Worm (Caenorhabditis elegans) whole organism, late embryonic: ENCODE measurements around the gene E02H9.9.
"Not testable (repeated sequence)": the region's sequence is repeated elsewhere in the genome, so short reads cannot be mapped to it uniquely, and the experiment has no call there.

ENCODE experiments used
- C08G9.2 ChIP-seq: sonication (generic microtip); optimal IDR thresholded peaks from 2 replicates; lab custom pipeline; 2016; ENCODE audit warnings: mild to moderate bottlenecking, missing genetic modification characterization, moderate library complexity, missing compliant biosample characterization
- ceh-24 ChIP-seq: sonication (generic microtip); optimal IDR thresholded peaks from 2 replicates; lab custom pipeline; 2016; ENCODE audit warnings: mild to moderate bottlenecking, missing genetic modification characterization, missing compliant biosample characterization
- ceh-30 ChIP-seq: fragments of 150-350 bp; optimal IDR thresholded peaks from 2 replicates; lab custom pipeline; 2014; ENCODE audit warnings: missing biosample characterization, missing genetic modification characterization
- ceh-34 ChIP-seq: sonication (generic microtip); optimal IDR thresholded peaks from 2 replicates; lab custom pipeline; 2016; ENCODE audit warnings: mild to moderate bottlenecking, missing genetic modification characterization, missing compliant biosample characterization
- ceh-45 ChIP-seq: fragments of 200-800 bp; sonication (Bioruptor generic); IDR thresholded peaks from 2 replicates; pipeline ENCODE4 v1.3.6; 2022; ENCODE audit warnings: missing genetic modification reagents, missing genetic modification characterization, missing compliant biosample characterization
- ceh-48 ChIP-seq: sonication (generic microtip); optimal IDR thresholded peaks from 2 replicates; lab custom pipeline; 2016; ENCODE audit warnings: missing genetic modification characterization, inconsistent platforms, missing compliant biosample characterization
- ceh-9 ChIP-seq: sonication (generic microtip); optimal IDR thresholded peaks from 2 replicates; lab custom pipeline; 2016; ENCODE audit warnings: mild to moderate bottlenecking, missing genetic modification characterization, inconsistent platforms, missing compliant biosample characterization
- elt-4 ChIP-seq: sonication (generic microtip); optimal IDR thresholded peaks from 2 replicates; lab custom pipeline; 2016; ENCODE audit warnings: missing genetic modification characterization, missing compliant biosample characterization
- fax-1 ChIP-seq: sonication (generic microtip); optimal IDR thresholded peaks from 2 replicates; lab custom pipeline; 2016; ENCODE audit warnings: missing genotype, missing genetic modification characterization, missing compliant biosample characterization
- fkh-10 ChIP-seq: fragments of 150-350 bp; optimal IDR thresholded peaks from 2 replicates; lab custom pipeline; 2014; ENCODE audit warnings: missing biosample characterization, missing genetic modification reagents, missing genetic modification characterization
- fkh-6 ChIP-seq: sonication (generic microtip); optimal IDR thresholded peaks from 2 replicates; lab custom pipeline; 2016; ENCODE audit warnings: missing genetic modification characterization, missing compliant biosample characterization
- hlh-30 ChIP-seq: sonication (generic microtip); optimal IDR thresholded peaks from 2 replicates; lab custom pipeline; 2017; ENCODE audit warnings: antibody characterized with exemption, missing genetic modification characterization, missing compliant biosample characterization; ENCODE audit not compliant: insufficient read depth
- lin-11 ChIP-seq: fragments of 200-800 bp; sonication (Bioruptor generic); optimal IDR thresholded peaks from 2 replicates; lab custom pipeline; 2018; ENCODE audit warnings: mild to moderate bottlenecking, missing genetic modification characterization, missing compliant biosample characterization
- mec-3 ChIP-seq: sonication (generic microtip); optimal IDR thresholded peaks from 2 replicates; lab custom pipeline; 2016; ENCODE audit warnings: borderline replicate concordance, missing genetic modification characterization, missing compliant biosample characterization
- nfya-1 ChIP-seq: sonication (generic microtip); optimal IDR thresholded peaks from 2 replicates; lab custom pipeline; 2017; ENCODE audit warnings: missing genetic modification characterization, mild to moderate bottlenecking, missing compliant biosample characterization, antibody characterized with exemption, moderate library complexity
- nhr-11 ChIP-seq: fragments of 150-350 bp; optimal IDR thresholded peaks from 2 replicates; lab custom pipeline; 2014; ENCODE audit warnings: missing biosample characterization, missing genetic modification characterization
- nhr-232 ChIP-seq: sonication (generic microtip); optimal IDR thresholded peaks from 2 replicates; lab custom pipeline; 2016; ENCODE audit warnings: missing genetic modification characterization, missing compliant biosample characterization
- npax-4 ChIP-seq: sonication (generic microtip); optimal IDR thresholded peaks from 2 replicates; lab custom pipeline; 2016; ENCODE audit warnings: missing genetic modification characterization, missing compliant biosample characterization
- pat-9 ChIP-seq: fragments of 200-800 bp; sonication (Bioruptor generic); optimal IDR thresholded peaks from 2 replicates; lab custom pipeline; 2018; ENCODE audit warnings: mild to moderate bottlenecking, missing genetic modification characterization, moderate library complexity, missing compliant biosample characterization
- ref-2 ChIP-seq: sonication (generic microtip); optimal IDR thresholded peaks from 2 replicates; lab custom pipeline; 2016; ENCODE audit warnings: missing genetic modification characterization, missing compliant biosample characterization
- sdc-2 ChIP-seq: sonication (generic microtip); optimal IDR thresholded peaks from 2 replicates; lab custom pipeline; 2016; ENCODE audit warnings: missing genotype, missing genetic modification characterization, missing compliant biosample characterization
- sox-2 ChIP-seq: fragments of 200-800 bp; sonication (Bioruptor generic); IDR thresholded peaks from 2 replicates; pipeline ENCODE4 v1.3.6; 2022; ENCODE audit warnings: missing genetic modification reagents, missing genetic modification characterization, missing compliant biosample characterization
- sox-4 ChIP-seq: sonication (generic microtip); optimal IDR thresholded peaks from 2 replicates; lab custom pipeline; 2017; ENCODE audit warnings: mild to moderate bottlenecking, missing genetic modification characterization, inconsistent platforms, missing compliant biosample characterization
- tbx-7 ChIP-seq: sonication (generic microtip); optimal IDR thresholded peaks from 2 replicates; lab custom pipeline; 2016; ENCODE audit warnings: missing genotype, missing genetic modification characterization, missing compliant biosample characterization
- unc-3 ChIP-seq, 2 experiments: fragments of 200-800 bp in 1 of 2; sonication (Bioruptor generic) in 1 of 2; sonication (generic microtip) in 1 of 2; conservative IDR thresholded peaks in 1 of 2; optimal IDR thresholded peaks in 1 of 2; 2 replicates each; pipeline versions ENCODE4 v1.3.6 to Lab custom; 2016 to 2022; ENCODE audit warnings: missing compliant biosample characterization in 2 of 2, missing genetic modification characterization in 2 of 2, missing genetic modification reagents in 1 of 2
- unc-42 ChIP-seq: sonication (generic microtip); optimal IDR thresholded peaks from 2 replicates; lab custom pipeline; 2016; ENCODE audit warnings: missing genotype, missing genetic modification characterization, missing compliant biosample characterization
- zip-5 ChIP-seq: sonication (generic microtip); optimal IDR thresholded peaks from 2 replicates; lab custom pipeline; 2016; ENCODE audit warnings: missing genetic modification characterization, missing compliant biosample characterization

Gene E02H9.9

ce11 chrIII:2499275-2499674 lies 31.2 kb upstream of the E02H9.9 start:
- TF ChIP-seq ceh-45 (GFP tag; lab: Robert Waterston, UW) (peak; percentile 91), sox-2 (GFP tag; lab: Robert Waterston, UW) (peak; percentile 71), unc-3 (GFP tag; conservative IDR thresholded peaks at IDR 0.05; lab: Robert Waterston, UW) (peak; percentile 98)
- not testable (repeated sequence) for TF ChIP-seq unc-3 (tag; optimal IDR thresholded peaks at IDR 0.05; lab: Kevin White, UChicago)

- TF ChIP-seq sox-2 (GFP tag; lab: Robert Waterston, UW) (peak; percentile 80), ceh-45 (GFP tag; lab: Robert Waterston, UW) (peak; percentile 88), unc-3 (GFP tag; conservative IDR thresholded peaks at IDR 0.05; lab: Robert Waterston, UW) (peak; percentile 99)
- TF ChIP-seq unc-3 (tag; optimal IDR thresholded peaks at IDR 0.05; lab: Kevin White, UChicago): not testable (repeated sequence)
Observed at ce11 chrIII:2497270-2498201, 29.4 kb upstream of the E02H9.9 start.

- TF ChIP-seq fkh-10: no peak
- peak; percentile 77 for TF ChIP-seq unc-42 (tag; lab: Kevin White, UChicago)
- TF ChIP-seq sox-4: no peak
- no peak for TF ChIP-seq zip-5 (tag; lab: Kevin White, UChicago)
- no peak for TF ChIP-seq fax-1 (tag; lab: Kevin White, UChicago)
Observed at ce11 chrIII:2487046-2487760, 19.1 kb upstream of the E02H9.9 start, which contains the start of gene Y54F10AL.1. Gene Y54F10AL.1, plus strand, starts transcription at chrIII:2487710.

DNA sequence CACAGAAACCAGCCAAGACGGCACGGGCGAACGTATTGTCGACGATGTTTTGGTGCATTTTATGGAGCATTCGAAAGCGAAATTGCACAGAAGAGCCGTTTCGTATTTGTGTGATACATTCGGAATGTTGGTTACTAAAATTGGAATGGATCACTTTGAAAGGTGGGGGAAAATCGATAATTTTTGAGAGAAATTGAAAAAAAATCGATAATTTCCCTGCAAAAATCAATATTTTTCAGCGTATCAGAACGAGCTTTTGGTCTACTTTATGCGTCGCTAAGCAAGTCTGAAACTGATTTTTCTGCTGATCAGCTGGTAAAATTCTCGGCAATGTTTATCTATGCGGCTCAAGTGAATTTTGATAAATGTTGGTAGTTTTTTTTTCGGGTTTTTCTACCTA lies 14.7 kb upstream of the E02H9.9 start:
- TF ChIP-seq ceh-24 (tag; lab: Kevin White, UChicago): no peak
- no peak for TF ChIP-seq sdc-2 (tag; lab: Kevin White, UChicago)
- TF ChIP-seq hlh-30 (tag; lab: Kevin White, UChicago): no peak

DNA sequence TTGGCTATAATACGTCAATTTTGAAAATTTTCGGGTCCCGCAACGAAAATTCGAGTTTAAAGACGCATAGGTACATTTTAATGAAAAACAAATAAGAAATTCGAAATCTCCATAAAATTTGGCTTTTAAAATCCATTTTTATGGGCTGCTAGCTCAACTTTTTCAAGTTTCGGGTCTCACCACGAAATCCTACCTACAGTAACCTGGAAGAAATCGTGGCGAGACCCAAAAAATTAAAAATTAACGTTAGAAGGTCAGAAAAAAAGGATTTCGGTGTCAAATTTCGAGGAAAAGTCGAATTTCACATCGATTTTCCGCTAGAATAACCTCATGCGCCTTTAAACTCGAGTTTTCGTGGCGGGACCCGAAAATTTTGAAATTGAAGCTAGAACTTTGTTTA lies 14.1 kb upstream of the E02H9.9 start:
- TF ChIP-seq ref-2 (no peak), C08G9.2 (tag; lab: Kevin White, UChicago) (no peak), nhr-11 (tag; lab: Kevin White, UChicago) (no peak), ceh-30 (tag; lab: Kevin White, UChicago) (no peak), pat-9 (tag; lab: Kevin White, UChicago) (no peak), npax-4 (tag; lab: Kevin White, UChicago) (no peak), mec-3 (no peak), elt-4 (tag; lab: Kevin White, UChicago) (no peak), lin-11 (tag; lab: Kevin White, UChicago) (no peak), fkh-6 (tag; lab: Kevin White, UChicago) (no peak), ceh-34 (tag; lab: Kevin White, UChicago) (no peak), nfya-1 (tag; lab: Kevin White, UChicago) (no peak), nhr-232 (tag; lab: Kevin White, UChicago) (no peak)

DNA sequence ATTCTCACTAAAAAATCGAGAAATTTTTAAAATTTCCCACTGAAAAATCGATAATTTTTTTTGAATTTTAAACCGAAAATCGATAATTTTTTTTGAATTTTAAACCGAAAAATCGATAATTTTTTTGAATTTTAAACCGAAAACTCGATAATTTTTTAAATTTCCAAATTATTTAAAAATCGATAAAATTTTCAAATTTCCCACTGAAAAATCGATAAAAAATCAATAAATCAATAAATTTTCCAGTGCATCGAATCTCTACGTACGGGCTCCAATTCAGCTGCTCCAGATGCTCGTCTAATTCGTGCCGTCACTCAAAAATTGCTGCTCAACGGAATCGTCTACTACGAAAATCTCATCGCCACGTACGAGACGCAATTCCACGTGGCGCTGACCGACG lies 10.5 kb upstream of the E02H9.9 start:
- TF ChIP-seq lin-11 (tag; lab: Kevin White, UChicago) (no peak), ceh-48 (tag; lab: Kevin White, UChicago) (peak; percentile 37), ceh-24 (tag; lab: Kevin White, UChicago) (no peak), tbx-7 (no peak), nfya-1 (tag; lab: Kevin White, UChicago) (no peak), ceh-9 (no peak)
